Comparison of ENCODE assay signal across 4 fruit fly cellular contexts in the genomic region with DNA sequence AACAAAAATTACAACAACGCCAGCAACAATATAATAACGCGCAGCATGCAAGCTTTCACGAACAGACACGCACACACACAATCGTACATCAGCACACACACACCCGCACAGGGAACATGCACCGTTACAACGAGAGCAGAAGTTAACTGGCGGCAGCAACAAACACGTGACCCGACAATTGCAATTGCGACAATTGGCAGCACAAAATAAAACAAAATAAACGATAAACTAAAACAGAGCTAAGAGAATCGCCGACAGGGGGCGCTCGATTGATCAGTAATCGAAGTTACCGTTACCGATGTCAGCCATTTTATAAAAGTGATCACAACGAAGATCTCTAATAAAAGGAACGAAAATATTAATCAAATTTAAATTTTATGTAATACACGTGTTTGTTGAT.
TF ChIP-seq lines count a peak whose summit lies in the region.

No protein-coding gene starts in this region.

- TF ChIP-seq CTCF in S2 (optimal IDR thresholded peaks at IDR 0.05; lab: Kevin White, UChicago): peak; percentile 69 to 70
- peak; percentile 80 for TF ChIP-seq CTCF in whole organism, embryonic (GFP tag; optimal IDR thresholded peaks at IDR 0.05; lab: Kevin White, UChicago)

TF ChIP-seq in whole organism, adult, 20 proteins besides CTCF, POLR2A, EP300 and RAD21:
- TF ChIP-seq CG14711 (tag; optimal IDR thresholded peaks at IDR 0.05; lab: Kevin White, UChicago): no peak
- no peak for TF ChIP-seq cnc (optimal IDR thresholded peaks at IDR 0.05; lab: Kevin White, UChicago)
- TF ChIP-seq CG11617 (GFP tag; optimal IDR thresholded peaks at IDR 0.05; lab: Kevin White, UChicago): no peak
- peak; percentile 1 for TF ChIP-seq ovo (GFP tag; optimal IDR thresholded peaks at IDR 0.05; lab: Kevin White, UChicago)
- TF ChIP-seq pad (GFP tag; optimal IDR thresholded peaks at IDR 0.05; lab: Kevin White, UChicago): no peak
- no peak for TF ChIP-seq Clk (GFP tag; optimal IDR thresholded peaks at IDR 0.05; lab: Kevin White, UChicago)
- no peak for TF ChIP-seq kay (GFP tag; lab: Kevin White, UChicago; ENCODE audit: borderline replicate concordance)
- TF ChIP-seq Hr96 (GFP tag; optimal IDR thresholded peaks at IDR 0.05; lab: Kevin White, UChicago): no peak

TF ChIP-seq in whole organism, embryonic, 481 proteins besides CTCF, POLR2A, EP300 and RAD21:
- TF ChIP-seq C15 (GFP tag; IDR thresholded peaks at IDR 0.05; lab: Robert Waterston, UW): no peak
- TF ChIP-seq ham (GFP tag; IDR thresholded peaks at IDR 0.05; lab: Robert Waterston, UW): no peak
- no peak for TF ChIP-seq CG15696 (tag; optimal IDR thresholded peaks at IDR 0.05; lab: Kevin White, UChicago)
- TF ChIP-seq so (GFP tag; IDR thresholded peaks at IDR 0.05; lab: Robert Waterston, UW): no peak
- TF ChIP-seq CG8388 (GFP tag; optimal IDR thresholded peaks at IDR 0.05; lab: Kevin White, UChicago): no peak
- TF ChIP-seq CG16813 (GFP tag; IDR thresholded peaks at IDR 0.05; lab: Robert Waterston, UW; ENCODE audit: partially characterized antibody): 0 out of 3 replicates have a peak, but pooled peaks have one; percentile 19
- no peak for TF ChIP-seq CG9437 (GFP tag; optimal IDR thresholded peaks at IDR 0.05; lab: Kevin White, UChicago)
- peak; percentile 4 for TF ChIP-seq cg (GFP tag; optimal IDR thresholded peaks at IDR 0.05; lab: Kevin White, UChicago)
- no peak for TF ChIP-seq CG18262 (tag; optimal IDR thresholded peaks at IDR 0.05; lab: Kevin White, UChicago)
- TF ChIP-seq CG4617 (GFP tag; optimal IDR thresholded peaks at IDR 0.05; lab: Kevin White, UChicago; ENCODE audit: borderline replicate concordance): no peak
- TF ChIP-seq CG10979 (tag; optimal IDR thresholded peaks at IDR 0.05; lab: Kevin White, UChicago): no peak

TF ChIP-seq in whole organism, prepupa, 60 proteins besides CTCF, POLR2A, EP300 and RAD21:
- TF ChIP-seq CG3032 (tag; optimal IDR thresholded peaks at IDR 0.05; lab: Kevin White, UChicago): no peak
- peak; percentile 7 for TF ChIP-seq svp (GFP tag; lab: Kevin White, UChicago)
- no peak for TF ChIP-seq esn (GFP tag; optimal IDR thresholded peaks at IDR 0.05; lab: Kevin White, UChicago)
- no peak for TF ChIP-seq Hr38 (GFP tag; optimal IDR thresholded peaks at IDR 0.05; lab: Kevin White, UChicago)
- TF ChIP-seq dac (GFP tag; optimal IDR thresholded peaks at IDR 0.05; lab: Kevin White, UChicago): no peak
- no peak for TF ChIP-seq spab (GFP tag; optimal IDR thresholded peaks at IDR 0.05; lab: Kevin White, UChicago)
- no peak for TF ChIP-seq CG10631 (GFP tag; optimal IDR thresholded peaks at IDR 0.05; lab: Kevin White, UChicago)
